Worm (Caenorhabditis elegans): ENCODE measurements around the gene srw-79.

Gene srw-79

ce11 chrII:2939681-2940080 lies 6.9 kb upstream of the srw-79 start:
- TF ChIP-seq dve-1 (tag; optimal IDR thresholded peaks at IDR 0.05) (peak; percentile 67), rnt-1 (tag; optimal IDR thresholded peaks at IDR 0.05) (no peak)

ce11 chrII:2940747-2941146 lies 5.8 kb upstream of the srw-79 start, which contains the start of gene irld-66:
Gene irld-66 (minus strand): TSS chrII:2940847.
- TF ChIP-seq eyg-1 (tag; optimal IDR thresholded peaks at IDR 0.05) (no peak), ceh-30 (tag; optimal IDR thresholded peaks at IDR 0.05) (no peak), lim-6 (tag; optimal IDR thresholded peaks at IDR 0.05) (no peak), T23F11.4 (GFP tag; optimal IDR thresholded peaks at IDR 0.05) (no peak), lin-11 (tag; optimal IDR thresholded peaks at IDR 0.05) (no peak), fkh-10 (GFP tag; optimal IDR thresholded peaks at IDR 0.05) (no peak), elt-2 (tag; optimal IDR thresholded peaks at IDR 0.05) (no peak)

ce11 chrII:2943966-2944365 lies 2.6 kb upstream of the srw-79 start, which contains the start of the genes irld-50 and irld-49:
Gene irld-50 (minus strand): TSS chrII:2944066.
Gene irld-49 (plus strand): TSS chrII:2944176.
- TF ChIP-seq sox-4 (tag; optimal IDR thresholded peaks at IDR 0.05) (no peak), C08G9.2 (tag; optimal IDR thresholded peaks at IDR 0.05) (no peak), gmeb-2 (tag; optimal IDR thresholded peaks at IDR 0.05) (no peak)

- no peak for TF ChIP-seq ceh-31 (tag; optimal IDR thresholded peaks at IDR 0.05)
- TF ChIP-seq pha-2 (tag; optimal IDR thresholded peaks at IDR 0.05), result no peak
- no peak for TF ChIP-seq C08G9.2 (tag; optimal IDR thresholded peaks at IDR 0.05)
- no peak for TF ChIP-seq tbx-7 (tag; optimal IDR thresholded peaks at IDR 0.05)
- TF ChIP-seq lin-11 (tag; optimal IDR thresholded peaks at IDR 0.05), result no peak
- TF ChIP-seq ref-2 (tag; optimal IDR thresholded peaks at IDR 0.05), result no peak
- no peak for TF ChIP-seq elt-4 (tag; optimal IDR thresholded peaks at IDR 0.05)
- TF ChIP-seq ceh-48 (tag; optimal IDR thresholded peaks at IDR 0.05), result no peak
- TF ChIP-seq pax-1 (tag; optimal IDR thresholded peaks at IDR 0.05), result no peak
- TF ChIP-seq ceh-19 (GFP tag; optimal IDR thresholded peaks at IDR 0.05), result no peak
These were observed 2.1 kb downstream of the srw-79 start for ce11 chrII:2948614-2949013.

ce11 chrII:2952629-2953028 lies 6.1 kb downstream of the srw-79 start, which contains the start of gene irld-51:
Gene irld-51 (minus strand): TSS chrII:2952729.
- TF ChIP-seq lim-6 (tag; optimal IDR thresholded peaks at IDR 0.05) (no peak), gmeb-2 (tag; optimal IDR thresholded peaks at IDR 0.05) (no peak), Y22D7AL.16 (tag; optimal IDR thresholded peaks at IDR 0.05) (no peak), syd-9 (tag; optimal IDR thresholded peaks at IDR 0.05) (no peak), zip-5 (tag; optimal IDR thresholded peaks at IDR 0.05) (no peak), pag-3 (tag; optimal IDR thresholded peaks at IDR 0.05; ENCODE audit: borderline replicate concordance) (no peak), tbx-7 (tag; optimal IDR thresholded peaks at IDR 0.05) (no peak), hlh-13 (GFP tag; optimal IDR thresholded peaks at IDR 0.05) (no peak), lin-11 (tag; optimal IDR thresholded peaks at IDR 0.05) (no peak), hlh-15 (tag; optimal IDR thresholded peaks at IDR 0.05) (no peak)

ce11 chrII:2955656-2956115 lies 9.1 kb downstream of the srw-79 start, which contains the start of gene irld-48:
Gene irld-48 (plus strand): TSS chrII:2956065.
- TF ChIP-seq pax-1 (tag; optimal IDR thresholded peaks at IDR 0.05) (no peak), ceh-14 (tag; optimal IDR thresholded peaks at IDR 0.05) (no peak), che-1 (tag; optimal IDR thresholded peaks at IDR 0.05) (no peak), lin-11 (tag; optimal IDR thresholded peaks at IDR 0.05) (no peak), T23F11.4 (GFP tag; optimal IDR thresholded peaks at IDR 0.05) (no peak), K02D7.2 (tag; optimal IDR thresholded peaks at IDR 0.05) (no peak), lim-6 (tag; optimal IDR thresholded peaks at IDR 0.05) (no peak), gmeb-2 (tag; optimal IDR thresholded peaks at IDR 0.05) (no peak), ceh-31 (tag; optimal IDR thresholded peaks at IDR 0.05) (no peak), ahr-1 (tag; optimal IDR thresholded peaks at IDR 0.05) (no peak), dmd-4 (tag; optimal IDR thresholded peaks at IDR 0.05; ENCODE audit: borderline replicate concordance) (no peak)
